Worm (Caenorhabditis elegans) whole organism, L4/young adult: ENCODE measurements around the gene asp-8.

Experiments used
- W03F9.2 ChIP-seq: fragments of 150-350 bp; optimal IDR thresholded peaks from 2 replicates; lab custom pipeline; 2014; ENCODE audit warnings: missing biosample characterization, missing genetic modification characterization
- dao-5 ChIP-seq: sonication (generic microtip); optimal IDR thresholded peaks from 2 replicates; lab custom pipeline; 2016; ENCODE audit warnings: missing genotype, missing genetic modification characterization, moderate library complexity, missing compliant biosample characterization
- him-1 ChIP-seq: sonication (generic microtip); optimal IDR thresholded peaks from 2 replicates; lab custom pipeline; 2016; ENCODE audit warnings: missing genotype, missing genetic modification reagents, missing genetic modification characterization, missing compliant biosample characterization

DNA sequence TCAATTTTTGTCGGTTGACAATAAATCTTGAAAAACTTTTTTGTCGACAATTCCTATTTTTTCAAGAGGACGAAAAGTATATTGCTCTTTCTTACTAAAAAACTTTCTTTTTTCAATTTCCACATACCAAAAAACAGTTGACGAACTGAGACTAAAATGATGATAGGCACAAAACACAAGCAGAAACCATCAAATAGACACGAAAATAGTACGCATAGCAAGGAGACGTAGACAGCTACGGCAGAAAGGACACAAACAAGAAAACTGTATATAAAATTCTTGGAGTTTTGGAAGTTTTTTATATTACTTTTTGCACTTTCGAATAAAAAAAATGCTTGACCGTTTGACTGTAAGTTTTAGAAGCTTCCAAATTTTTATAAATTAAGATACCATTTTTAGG, 10.2 kb upstream of the asp-8 start, which contains the start of gene K12D9.1:
- TF ChIP-seq him-1 (tag; lab: Kevin White, UChicago) (no peak), dao-5 (tag; lab: Kevin White, UChicago) (no peak), W03F9.2 (tag; lab: Kevin White, UChicago) (no peak)
